Fruit fly (Drosophila melanogaster) whole organism, embryonic: ENCODE results near the gene Hpd.

ENCODE experiments used
- Awh ChIP-seq: fragments of 200-800 bp; sonication (Bioruptor generic); IDR thresholded peaks from 2 replicates; pipeline ENCODE4, ENCODE4 v1.3.6; 2022; ENCODE audit warnings: missing biosample characterization, missing genetic modification characterization
- BEAF-32 ChIP-seq: fragments of 200-800 bp; sonication (Bioruptor generic); optimal IDR thresholded peaks from 3 replicates; lab custom pipeline; 2017; ENCODE audit warnings: missing biosample characterization, missing genetic modification characterization, mild to moderate bottlenecking, moderate library complexity, missing genetic modification reagents
- CG10274 ChIP-seq: fragments of 200-800 bp; sonication (Bioruptor generic); optimal IDR thresholded peaks from 3 replicates; lab custom pipeline; 2017; ENCODE audit warnings: missing biosample characterization, mild to moderate bottlenecking, missing genetic modification characterization
- CG10462 ChIP-seq: fragments of 200-800 bp; sonication (Bioruptor generic); optimal IDR thresholded peaks from 2 replicates; lab custom pipeline; 2016; ENCODE audit warnings: missing biosample characterization, missing genetic modification characterization
- CG10654 ChIP-seq: fragments of 200-800 bp; sonication (Bioruptor generic); optimal IDR thresholded peaks from 2 replicates; lab custom pipeline; 2016; ENCODE audit warnings: missing biosample characterization, missing genetic modification characterization
- CG11093 ChIP-seq: fragments of 200-800 bp; sonication (Bioruptor generic); IDR thresholded peaks from 3 replicates; pipeline ENCODE4 v1.3.6; 2022; ENCODE audit warnings: missing biosample characterization, missing genetic modification characterization
- CG11560 ChIP-seq: fragments of 200-800 bp; sonication (Bioruptor generic); IDR thresholded peaks from 3 replicates; pipeline ENCODE4 v1.3.6; 2022; ENCODE audit warnings: missing biosample characterization, missing genetic modification characterization
- CG12299 ChIP-seq: fragments of 200-800 bp; sonication (Bioruptor generic); optimal IDR thresholded peaks from 2 replicates; lab custom pipeline; 2018; ENCODE audit warnings: missing biosample characterization, mild to moderate bottlenecking, missing genetic modification characterization
- CG1233 ChIP-seq: fragments of 200-800 bp; sonication (Bioruptor generic); optimal IDR thresholded peaks from 4 replicates; lab custom pipeline; 2018; ENCODE audit warnings: missing biosample characterization, mild to moderate bottlenecking, missing genetic modification characterization
- CG13287 ChIP-seq: fragments of 200-800 bp; sonication (Bioruptor generic); IDR thresholded peaks from 2 replicates; pipeline ENCODE4 v1.3.6; 2022; ENCODE audit warnings: missing biosample characterization, missing genetic modification characterization; ENCODE audit not compliant: partially characterized antibody
- CG13424 ChIP-seq: fragments of 200-800 bp; sonication (Bioruptor generic); optimal IDR thresholded peaks from 2 replicates; lab custom pipeline; 2019; ENCODE audit warnings: missing biosample characterization, mild to moderate bottlenecking, missing genetic modification characterization, moderate library complexity
- CG14710 ChIP-seq: fragments of 200-800 bp; sonication (Bioruptor generic); optimal IDR thresholded peaks from 3 replicates; lab custom pipeline; 2019; ENCODE audit warnings: missing biosample characterization, mild to moderate bottlenecking, missing genetic modification characterization, moderate library complexity
- CG1529 ChIP-seq: fragments of 200-800 bp; sonication (Bioruptor generic); optimal IDR thresholded peaks from 3 replicates; lab custom pipeline; 2018; ENCODE audit warnings: missing biosample characterization, missing genetic modification characterization
- CG15479 ChIP-seq: fragments of 200-800 bp; sonication (Bioruptor generic); optimal IDR thresholded peaks from 3 replicates; lab custom pipeline; 2019; ENCODE audit warnings: missing biosample characterization, mild to moderate bottlenecking, missing genetic modification characterization, moderate library complexity
- CG2712 ChIP-seq: fragments of 200-800 bp; optimal IDR thresholded peaks from 3 replicates; lab custom pipeline; 2019; ENCODE audit warnings: missing biosample characterization, mild to moderate bottlenecking, missing genetic modification characterization, moderate library complexity
- CG3163 ChIP-seq: fragments of 200-800 bp; sonication (Bioruptor generic); optimal IDR thresholded peaks from 3 replicates; lab custom pipeline; 2016; ENCODE audit warnings: missing biosample characterization, missing genetic modification characterization
- CG34224 ChIP-seq: fragments of 200-800 bp; sonication (Bioruptor generic); IDR thresholded peaks from 3 replicates; pipeline ENCODE4 v1.3.6; 2022; ENCODE audit warnings: missing biosample characterization, missing genetic modification characterization; ENCODE audit not compliant: partially characterized antibody
- CG4707 ChIP-seq: fragments of 200-800 bp; sonication (Bioruptor generic); optimal IDR thresholded peaks from 2 replicates; lab custom pipeline; 2018; ENCODE audit warnings: missing biosample characterization, mild to moderate bottlenecking, missing genetic modification characterization, moderate library complexity
- CG6683 ChIP-seq: fragments of 200-800 bp; sonication (Bioruptor generic); optimal IDR thresholded peaks from 2 replicates; lab custom pipeline; 2017; ENCODE audit warnings: missing biosample characterization, mild to moderate bottlenecking, missing genetic modification characterization, missing genetic modification reagents
- CG8478 ChIP-seq: fragments of >200 bp; optimal IDR thresholded peaks from 2 replicates; lab custom pipeline; 2018
- CG8924 ChIP-seq: fragments of 200-800 bp; optimal IDR thresholded peaks from 3 replicates; lab custom pipeline; 2019; ENCODE audit warnings: missing biosample characterization, mild to moderate bottlenecking, missing genetic modification characterization, moderate library complexity
- Chrac-16 ChIP-seq: fragments of 200-800 bp; sonication (Bioruptor generic); optimal IDR thresholded peaks from 3 replicates; lab custom pipeline; 2016; ENCODE audit warnings: missing biosample characterization, missing genetic modification characterization
- Dbx ChIP-seq: fragments of 200-800 bp; sonication (Bioruptor generic); IDR thresholded peaks from 3 replicates; pipeline ENCODE4 v1.3.6; 2022; ENCODE audit warnings: missing biosample characterization, missing genetic modification characterization
- Dp ChIP-seq: fragments of 200-800 bp; sonication (Bioruptor generic); optimal IDR thresholded peaks from 2 replicates; lab custom pipeline; 2018; ENCODE audit warnings: missing biosample characterization, mild to moderate bottlenecking, missing genetic modification characterization, moderate library complexity
- E2f2 ChIP-seq: fragments of 200-800 bp; sonication (Bioruptor generic); IDR thresholded peaks from 2 replicates; pipeline ENCODE4 v1.3.6; 2022; ENCODE audit warnings: missing biosample characterization, missing genetic modification characterization
- Fer3 ChIP-seq: fragments of 200-800 bp; sonication (Bioruptor generic); optimal IDR thresholded peaks from 2 replicates; lab custom pipeline; 2018; ENCODE audit warnings: missing biosample characterization, mild to moderate bottlenecking, missing genetic modification characterization, moderate library complexity
- GATAe ChIP-seq: fragments of 200-800 bp; sonication (Bioruptor generic); conservative IDR thresholded peaks from 2 replicates; pipeline ENCODE4 v1.3.6; 2022; ENCODE audit warnings: missing biosample characterization, missing genetic modification characterization
- Myb ChIP-seq: fragments of 200-800 bp; sonication (Bioruptor generic); optimal IDR thresholded peaks from 2 replicates; lab custom pipeline; 2016; ENCODE audit warnings: missing biosample characterization, missing genetic modification characterization
- Ptx1 ChIP-seq: fragments of 200-800 bp; sonication (Bioruptor generic); IDR thresholded peaks from 2 replicates; pipeline ENCODE4 v1.3.6; 2022; ENCODE audit warnings: missing biosample characterization, missing genetic modification characterization
- Side ChIP-seq: fragments of 200-800 bp; sonication (Bioruptor generic); optimal IDR thresholded peaks from 2 replicates; lab custom pipeline; 2016; ENCODE audit warnings: missing biosample characterization, missing genetic modification characterization
- Sox102F ChIP-seq: fragments of 200-800 bp; sonication (Bioruptor generic); optimal IDR thresholded peaks from 2 replicates; lab custom pipeline; 2018; ENCODE audit warnings: missing biosample characterization, mild to moderate bottlenecking, missing genetic modification characterization, moderate library complexity
- Sry-δ ChIP-seq: fragments of 200-800 bp; sonication (Bioruptor generic); optimal IDR thresholded peaks from 2 replicates; lab custom pipeline; 2016; ENCODE audit warnings: missing biosample characterization, missing genetic modification characterization
- YL-1 ChIP-seq: fragments of 200-800 bp; sonication (Bioruptor generic); optimal IDR thresholded peaks from 3 replicates; lab custom pipeline; 2017; ENCODE audit warnings: missing biosample characterization, mild to moderate bottlenecking, missing genetic modification characterization
- bbx ChIP-seq: fragments of 200-800 bp; sonication (Bioruptor generic); IDR thresholded peaks from 2 replicates; pipeline ENCODE4 v1.3.6; 2022; ENCODE audit warnings: missing biosample characterization, missing genetic modification characterization; ENCODE audit not compliant: partially characterized antibody
- bowl ChIP-seq: fragments of 200-800 bp; sonication (Bioruptor generic); IDR thresholded peaks from 2 replicates; pipeline ENCODE4 v1.3.6; 2022; ENCODE audit warnings: missing biosample characterization, missing genetic modification characterization
- cas ChIP-seq: fragments of 200-800 bp; sonication (Bioruptor generic); IDR thresholded peaks from 2 replicates; pipeline ENCODE4 v1.3.6; 2022; ENCODE audit warnings: missing biosample characterization, missing genetic modification characterization
- chinmo ChIP-seq: fragments of 200-800 bp; sonication (Bioruptor generic); IDR thresholded peaks from 4 replicates; pipeline ENCODE4 v1.3.6; 2022; ENCODE audit warnings: missing biosample characterization, missing genetic modification characterization; ENCODE audit not compliant: partially characterized antibody
- da ChIP-seq: fragments of 200-800 bp; sonication (Bioruptor generic); optimal IDR thresholded peaks from 2 replicates; lab custom pipeline; 2016; ENCODE audit warnings: missing biosample characterization, missing genetic modification characterization
- fd64A ChIP-seq: fragments of 200-800 bp; sonication (Bioruptor generic); optimal IDR thresholded peaks from 3 replicates; lab custom pipeline; 2018; ENCODE audit warnings: missing biosample characterization, mild to moderate bottlenecking, missing genetic modification characterization
- gcm2 ChIP-seq: fragments of 200-800 bp; sonication (Bioruptor generic); optimal IDR thresholded peaks from 2 replicates; lab custom pipeline; 2016; ENCODE audit warnings: missing biosample characterization, missing genetic modification characterization
- gfzf ChIP-seq: fragments of 200-800 bp; sonication (Bioruptor generic); optimal IDR thresholded peaks from 2 replicates; lab custom pipeline; 2016; ENCODE audit warnings: missing biosample characterization, mild to moderate bottlenecking, missing genetic modification characterization, moderate library complexity
- gsb ChIP-seq: fragments of 200-800 bp; sonication (Bioruptor generic); IDR thresholded peaks from 2 replicates; pipeline ENCODE4 v1.3.6; 2022; ENCODE audit warnings: missing biosample characterization, missing genetic modification characterization
- hth ChIP-seq: fragments of >200 bp; optimal IDR thresholded peaks from 2 replicates; lab custom pipeline; 2017; ENCODE audit warnings: inconsistent platforms
- inv ChIP-seq: fragments of 200-800 bp; sonication (Bioruptor generic); IDR thresholded peaks from 2 replicates; pipeline ENCODE4 v1.3.6; 2022; ENCODE audit warnings: missing biosample characterization, missing genetic modification characterization; ENCODE audit not compliant: partially characterized antibody
- lab ChIP-seq: fragments of 200-800 bp; sonication (Bioruptor generic); optimal IDR thresholded peaks from 3 replicates; lab custom pipeline; 2017; ENCODE audit warnings: missing biosample characterization, missing genetic modification characterization, mild to moderate bottlenecking, moderate library complexity, missing genetic modification reagents
- row ChIP-seq: fragments of 200-800 bp; sonication (Bioruptor generic); IDR thresholded peaks from 3 replicates; pipeline ENCODE4 v1.3.6; 2022; ENCODE audit warnings: missing biosample characterization, missing genetic modification characterization
- scrt ChIP-seq: fragments of 200-800 bp; sonication (Bioruptor generic); optimal IDR thresholded peaks from 2 replicates; lab custom pipeline; 2018; ENCODE audit warnings: missing biosample characterization, mild to moderate bottlenecking, missing genetic modification characterization, moderate library complexity
- sna ChIP-seq: fragments of 200-800 bp; sonication (Bioruptor generic); IDR thresholded peaks from 2 replicates; pipeline ENCODE4 v1.3.6; 2022; ENCODE audit warnings: missing biosample characterization, missing genetic modification characterization; ENCODE audit not compliant: partially characterized antibody
- wdn ChIP-seq: fragments of 200-800 bp; sonication (Bioruptor generic); IDR thresholded peaks from 2 replicates; pipeline ENCODE4 v1.3.6; 2022; ENCODE audit warnings: missing biosample characterization, missing genetic modification characterization
- zen ChIP-seq: fragments of 200-800 bp; sonication (Bioruptor generic); optimal IDR thresholded peaks from 3 replicates; lab custom pipeline; 2018; ENCODE audit warnings: missing biosample characterization, mild to moderate bottlenecking, missing genetic modification characterization, moderate library complexity

Gene Hpd

dm6 chr3L:20430182-20430581 lies 9.5 kb downstream of the Hpd start, which contains the start of gene CG5262 (continued):
- peak; percentile 56 for TF ChIP-seq YL-1 (GFP tag; lab: Kevin White, UChicago)
- no peak for TF ChIP-seq CG4707 (GFP tag; lab: Kevin White, UChicago)
- TF ChIP-seq gsb (GFP tag; lab: Robert Waterston, UW): no peak
- TF ChIP-seq Awh (GFP tag; lab: Robert Waterston, UW): no peak
- TF ChIP-seq zen (tag; lab: Kevin White, UChicago): peak; percentile 19
- TF ChIP-seq gcm2 (GFP tag; lab: Kevin White, UChicago): no peak
- peak; percentile 39 for TF ChIP-seq BEAF-32 (GFP tag; lab: Kevin White, UChicago)
- TF ChIP-seq CG10274: no peak
- TF ChIP-seq CG10654 (GFP tag; lab: Kevin White, UChicago): no peak
- no peak for TF ChIP-seq fd64A (GFP tag; lab: Kevin White, UChicago)
- no peak for TF ChIP-seq inv (GFP tag; lab: Robert Waterston, UW)
- TF ChIP-seq cas (GFP tag; lab: Robert Waterston, UW): no peak
- peak; percentile 31 for TF ChIP-seq CG14710 (tag; lab: Kevin White, UChicago)
- no peak for TF ChIP-seq Dbx (GFP tag; lab: Robert Waterston, UW)
- TF ChIP-seq CG13424 (tag; lab: Kevin White, UChicago): no peak
- no peak for TF ChIP-seq bowl (GFP tag; lab: Robert Waterston, UW)
- TF ChIP-seq CG1529 (GFP tag; lab: Kevin White, UChicago): no peak
- TF ChIP-seq CG8924 (tag; lab: Kevin White, UChicago): no peak
- no peak for TF ChIP-seq CG1233 (GFP tag; lab: Kevin White, UChicago)
- 0 out of 3 replicates have a peak, but pooled peaks have one; percentile 16 for TF ChIP-seq row (GFP tag; lab: Robert Waterston, UW)
- TF ChIP-seq CG11093 (GFP tag; lab: Robert Waterston, UW): no peak
- peak; percentile 30 for TF ChIP-seq CG2712 (tag; lab: Kevin White, UChicago)
- TF ChIP-seq CG3163 (GFP tag; lab: Kevin White, UChicago): no peak
- no peak for TF ChIP-seq Ptx1 (GFP tag; lab: Robert Waterston, UW)
- TF ChIP-seq bbx (GFP tag; lab: Robert Waterston, UW): peak; percentile 37
- TF ChIP-seq hth (lab: Kevin White, UChicago): no peak
- no peak for TF ChIP-seq scrt
- TF ChIP-seq, all 482 proteins: peak for 41

- TF ChIP-seq lab (GFP tag; lab: Kevin White, UChicago): no peak
- no peak for TF ChIP-seq CG11560 (tag; lab: Robert Waterston, UW)
- TF ChIP-seq CG15479 (GFP tag; lab: Kevin White, UChicago): no peak
- no peak for TF ChIP-seq wdn (GFP tag; lab: Robert Waterston, UW)
- TF ChIP-seq Side: no peak
- TF ChIP-seq E2f2 (GFP tag; lab: Robert Waterston, UW): peak; percentile 57
- no peak for TF ChIP-seq CG12299
- TF ChIP-seq CG6683: no peak
- TF ChIP-seq da (GFP tag; lab: Kevin White, UChicago): no peak
- TF ChIP-seq Chrac-16 (GFP tag; lab: Kevin White, UChicago): no peak
- peak; percentile 49 for TF ChIP-seq BEAF-32 (GFP tag; lab: Kevin White, UChicago)
- TF ChIP-seq Fer3 (tag; lab: Kevin White, UChicago): no peak
- TF ChIP-seq Myb (GFP tag; lab: Kevin White, UChicago): peak; percentile 62
- no peak for TF ChIP-seq CG8478 (lab: Kevin White, UChicago)
- TF ChIP-seq gfzf: peak; percentile 52
- TF ChIP-seq chinmo (GFP tag; lab: Robert Waterston, UW): 0 out of 4 replicates have a peak, but pooled peaks have one; percentile 41
- no peak for TF ChIP-seq Sox102F (GFP tag; lab: Kevin White, UChicago)
- peak; percentile 53 for TF ChIP-seq Dp (GFP tag; lab: Kevin White, UChicago)
- TF ChIP-seq GATAe (GFP tag; lab: Robert Waterston, UW): no peak
- TF ChIP-seq CG10462 (GFP tag; lab: Kevin White, UChicago): peak; percentile 40
- peak; percentile 79 for TF ChIP-seq Sry-δ (GFP tag; lab: Kevin White, UChicago)
- peak; percentile 62 for TF ChIP-seq CG34224
- peak; percentile 60; the same call in 1 of the 2 replicates for TF ChIP-seq CG13287 (GFP tag; lab: Robert Waterston, UW)
- TF ChIP-seq sna (GFP tag; lab: Robert Waterston, UW): 0 out of 2 replicates have a peak, but pooled peaks have one; percentile 26
These were observed 12.2 kb downstream of the Hpd start, which contains the start of gene CG5274 for dm6 chr3L:20427449-20427848. TSS of gene CG5274 (minus strand) at chr3L:20427666.
